Worm (Caenorhabditis elegans) whole organism, L2 larva: ENCODE results near the gene C15H9.2.

ENCODE experiments used
- nhr-237 ChIP-seq: fragments of 150-350 bp; optimal IDR thresholded peaks from 2 replicates; lab custom pipeline; 2014; ENCODE audit warnings: missing biosample characterization, missing genetic modification characterization
- skn-1 ChIP-seq: sonication (generic microtip); optimal IDR thresholded peaks from 2 replicates; lab custom pipeline; 2017; ENCODE audit warnings: missing biosample characterization, missing genetic modification characterization
- unc-39 ChIP-seq: fragments of 150-350 bp; optimal IDR thresholded peaks from 2 replicates; lab custom pipeline; 2014; ENCODE audit warnings: missing biosample characterization, missing genetic modification characterization
- unc-62 ChIP-seq: fragments of 150-350 bp; optimal IDR thresholded peaks from 2 replicates; lab custom pipeline; 2014; ENCODE audit warnings: missing biosample characterization, missing genetic modification reagents, missing genetic modification characterization

- no peak for TF ChIP-seq skn-1
- no peak for TF ChIP-seq unc-62
- no peak for TF ChIP-seq nhr-237 (tag; lab: Kevin White, UChicago)
- TF ChIP-seq unc-39: no peak
Measured at ce11 chrX:6075209-6075608, 43.1 kb upstream of the C15H9.2 start, which contains the start of gene lgc-58.
